Fruit fly (Drosophila melanogaster): Measurements from ENCODE around the gene rngo.

DNA sequence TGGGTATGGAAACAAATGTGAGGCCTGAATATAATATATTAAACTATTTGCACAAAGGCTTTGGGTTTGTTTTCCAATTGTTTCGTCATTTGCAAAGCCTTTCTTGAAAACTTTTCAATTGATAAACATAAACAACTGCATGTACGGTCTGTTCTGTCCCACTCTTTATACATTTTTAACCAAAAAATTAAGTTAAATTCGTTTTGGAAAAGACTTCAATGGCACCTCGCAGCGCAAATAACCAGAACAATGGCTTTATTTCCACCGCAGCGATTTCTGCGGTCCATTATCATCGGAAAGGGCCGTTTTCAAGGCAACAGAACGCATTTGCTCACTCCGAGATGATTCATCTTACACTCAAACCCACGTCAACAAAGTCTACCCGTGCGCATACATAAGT lies 20.4 kb upstream of the rngo start:
- TF ChIP-seq CTCF (optimal IDR thresholded peaks at IDR 0.05) (no peak), CG8478 (optimal IDR thresholded peaks at IDR 0.05) (no peak)
